Worm (Caenorhabditis elegans): ENCODE data around the gene let-60.

let-60 gene

DNA sequence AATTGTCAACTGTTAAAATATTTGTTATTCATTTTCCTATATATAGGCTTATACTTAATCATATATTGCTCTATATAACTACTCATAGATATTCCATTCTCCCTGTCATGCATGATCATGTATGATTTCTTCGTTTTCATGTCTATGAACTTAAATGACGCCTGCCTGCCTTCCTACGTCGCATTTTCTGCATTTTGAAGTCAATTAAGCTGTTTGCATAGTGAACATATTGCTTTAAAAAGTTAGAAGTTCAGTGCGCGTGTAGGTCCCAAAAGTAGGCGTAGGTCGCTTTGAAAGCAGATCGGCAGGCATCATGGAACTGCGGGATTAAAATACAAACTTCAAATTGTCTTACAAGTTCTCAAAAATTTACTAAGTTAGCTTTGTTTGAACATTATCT lies 46.2 kb downstream of the let-60 start:
- TF ChIP-seq ceh-43 (GFP tag; optimal IDR thresholded peaks at IDR 0.05) (no peak), nhr-12 (tag; optimal IDR thresholded peaks at IDR 0.05) (no peak)

DNA sequence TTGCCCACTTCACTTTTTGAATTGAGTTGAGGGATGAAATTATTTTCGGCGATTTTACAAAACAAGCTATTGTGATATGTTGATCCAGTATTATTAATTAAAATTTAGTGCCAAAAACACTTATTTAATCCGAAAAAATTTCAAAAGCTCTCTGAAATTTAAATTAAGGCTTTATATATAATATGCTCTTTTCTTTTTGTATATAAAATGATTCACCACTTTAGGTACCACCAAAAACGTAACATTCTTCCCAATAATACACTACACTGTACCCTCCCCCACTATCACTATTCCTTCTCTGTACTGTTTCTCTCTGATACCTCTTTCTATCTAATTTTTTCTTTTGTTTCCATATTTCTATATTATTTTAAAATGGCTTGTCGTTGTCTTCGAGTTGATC lies 47.1 kb downstream of the let-60 start, which contains the start of gene prx-2:
Gene prx-2 (plus strand): TSS at position 301 of the 400 bp plus-strand sequence.
- TF ChIP-seq lin-32 (GFP tag; optimal IDR thresholded peaks at IDR 0.05) (no peak), ceh-39 (tag; optimal IDR thresholded peaks at IDR 0.05) (no peak), bed-3 (GFP tag; optimal IDR thresholded peaks at IDR 0.05) (no peak), elt-3 (tag; optimal IDR thresholded peaks at IDR 0.05) (no peak), nhr-237 (tag; optimal IDR thresholded peaks at IDR 0.05) (no peak), sem-2 (GFP tag; optimal IDR thresholded peaks at IDR 0.05) (no peak), flh-1 (GFP tag; optimal IDR thresholded peaks at IDR 0.05) (no peak), sptf-1 (tag; optimal IDR thresholded peaks at IDR 0.05) (no peak), ham-2 (GFP tag; optimal IDR thresholded peaks at IDR 0.05) (no peak), hlh-1 (tag; optimal IDR thresholded peaks at IDR 0.05) (no peak), unc-120 (tag; optimal IDR thresholded peaks at IDR 0.05; ENCODE audit: poor library complexity, severe bottlenecking) (no peak), ceh-83 (GFP tag; optimal IDR thresholded peaks at IDR 0.05) (no peak), nhr-76 (tag; optimal IDR thresholded peaks at IDR 0.05) (no peak), tbx-8 (GFP tag; optimal IDR thresholded peaks at IDR 0.05) (no peak), blmp-1 (tag; optimal IDR thresholded peaks at IDR 0.05) (no peak), drap-1 (GFP tag; optimal IDR thresholded peaks at IDR 0.05) (no peak), mep-1 (tag; optimal IDR thresholded peaks at IDR 0.05) (no peak), unc-62 (GFP tag; optimal IDR thresholded peaks at IDR 0.05) (no peak), ceh-43 (GFP tag; optimal IDR thresholded peaks at IDR 0.05) (no peak)

DNA sequence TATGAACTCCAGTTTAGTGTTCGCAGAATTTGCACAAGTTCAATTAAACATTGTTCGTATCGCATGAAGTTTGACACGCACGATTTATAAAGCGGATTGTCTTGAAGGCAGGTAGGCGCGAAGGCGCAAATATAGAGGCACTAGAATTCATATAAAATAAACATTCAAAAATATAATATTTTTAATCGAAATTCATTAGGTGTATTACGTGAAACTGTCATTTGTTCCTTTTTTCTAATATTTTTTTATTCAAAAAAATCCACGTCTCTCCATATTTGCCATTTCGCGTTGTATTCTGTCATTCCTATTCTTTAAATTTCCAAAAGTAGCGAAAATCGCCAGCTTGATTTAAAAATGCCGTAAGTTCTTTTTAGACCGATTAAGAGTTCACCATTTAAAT lies 49.1 kb downstream of the let-60 start, which contains the start of gene ZK809.1:
Gene ZK809.1 (plus strand): TSS at position 301 of the 400 bp plus-strand sequence.
- no peak for TF ChIP-seq lin-32 (GFP tag; optimal IDR thresholded peaks at IDR 0.05)
- no peak for TF ChIP-seq unc-120 (tag; optimal IDR thresholded peaks at IDR 0.05; ENCODE audit: poor library complexity, severe bottlenecking)
- TF ChIP-seq ceh-83 (GFP tag; optimal IDR thresholded peaks at IDR 0.05): no peak
- TF ChIP-seq hlh-1 (tag; optimal IDR thresholded peaks at IDR 0.05): no peak
- TF ChIP-seq ceh-43 (GFP tag; optimal IDR thresholded peaks at IDR 0.05): no peak
- no peak for TF ChIP-seq mls-2 (tag; optimal IDR thresholded peaks at IDR 0.05)
- TF ChIP-seq lsy-2 (tag; optimal IDR thresholded peaks at IDR 0.05): no peak
- no peak for TF ChIP-seq pha-4 (tag; optimal IDR thresholded peaks at IDR 0.05)
- no peak for TF ChIP-seq ham-2 (GFP tag; optimal IDR thresholded peaks at IDR 0.05)
- no peak for TF ChIP-seq snpc-4 (tag; optimal IDR thresholded peaks at IDR 0.05)
- no peak for TF ChIP-seq sptf-1 (tag; optimal IDR thresholded peaks at IDR 0.05)
- no peak for TF ChIP-seq blmp-1 (tag; optimal IDR thresholded peaks at IDR 0.05)
- no peak for TF ChIP-seq tbx-8 (GFP tag; optimal IDR thresholded peaks at IDR 0.05)
- TF ChIP-seq unc-62 (GFP tag; optimal IDR thresholded peaks at IDR 0.05): no peak
- TF ChIP-seq lin-13 (tag; optimal IDR thresholded peaks at IDR 0.05): no peak

DNA sequence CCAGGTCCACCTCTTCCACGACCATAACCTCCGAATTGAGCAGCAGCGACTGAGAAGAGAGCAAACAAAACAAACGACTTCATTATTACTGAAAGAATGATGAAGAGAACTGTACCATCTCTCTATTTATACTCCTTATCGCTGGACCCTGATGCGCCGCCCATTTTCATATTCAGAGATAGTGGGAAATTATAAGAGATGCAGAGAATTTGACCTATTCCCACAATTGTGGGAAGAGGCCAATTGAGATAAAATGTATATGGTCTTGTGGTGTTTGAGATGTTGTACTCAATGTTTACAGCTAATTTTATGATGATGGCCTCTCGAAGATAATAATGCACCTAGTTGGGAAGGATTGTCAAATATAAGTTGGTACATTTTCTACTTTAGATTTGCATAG lies 50.0 kb downstream of the let-60 start, which contains the start of gene ttr-50:
Gene ttr-50 (minus strand): TSS at position 101 of the 400 bp plus-strand sequence.
- TF ChIP-seq nhr-2 (tag; optimal IDR thresholded peaks at IDR 0.05) (no peak), flh-1 (GFP tag; optimal IDR thresholded peaks at IDR 0.05) (no peak), nhr-12 (tag; optimal IDR thresholded peaks at IDR 0.05) (no peak), drap-1 (GFP tag; optimal IDR thresholded peaks at IDR 0.05) (no peak), tbx-8 (GFP tag; optimal IDR thresholded peaks at IDR 0.05) (no peak), elt-3 (tag; optimal IDR thresholded peaks at IDR 0.05) (no peak), nhr-237 (tag; optimal IDR thresholded peaks at IDR 0.05) (no peak), ceh-83 (GFP tag; optimal IDR thresholded peaks at IDR 0.05) (no peak), elt-1 (tag; optimal IDR thresholded peaks at IDR 0.05; ENCODE audit: borderline replicate concordance, insufficient read depth) (no peak)
